Fruit fly (Drosophila melanogaster) whole organism, embryonic: Measurements from ENCODE around the gene dally.

Experiments
- CG10209 ChIP-seq: fragments of 200-800 bp; sonication (Bioruptor generic); optimal IDR thresholded peaks from 3 replicates; lab custom pipeline; 2017; ENCODE audit warnings: missing biosample characterization, mild to moderate bottlenecking, missing genetic modification characterization, missing genetic modification reagents
- CG10959 ChIP-seq: fragments of 200-800 bp; sonication (Bioruptor generic); IDR thresholded peaks from 2 replicates; pipeline ENCODE4 v1.3.6; 2022; ENCODE audit warnings: missing biosample characterization, missing genetic modification characterization
- CG11504 ChIP-seq: fragments of 200-800 bp; sonication (Bioruptor generic); optimal IDR thresholded peaks from 3 replicates; lab custom pipeline; 2019; ENCODE audit warnings: missing biosample characterization, mild to moderate bottlenecking, missing genetic modification characterization, moderate library complexity
- CG11696 ChIP-seq: fragments of 200-800 bp; sonication (Bioruptor generic); IDR thresholded peaks from 2 replicates; pipeline ENCODE4 v1.3.6; 2022; ENCODE audit warnings: missing biosample characterization, missing genetic modification characterization
- CG17612 ChIP-seq: fragments of 200-800 bp; sonication (Bioruptor generic); IDR thresholded peaks from 2 replicates; pipeline ENCODE4 v1.3.6; 2022; ENCODE audit warnings: missing biosample characterization, missing genetic modification characterization
- CG18262 ChIP-seq: fragments of 200-800 bp; optimal IDR thresholded peaks from 3 replicates; lab custom pipeline; 2019; ENCODE audit warnings: missing biosample characterization, mild to moderate bottlenecking, missing genetic modification characterization, moderate library complexity
- CG2116 ChIP-seq: fragments of 200-800 bp; sonication (Bioruptor generic); optimal IDR thresholded peaks from 3 replicates; lab custom pipeline; 2018; ENCODE audit warnings: missing biosample characterization, mild to moderate bottlenecking, missing genetic modification characterization
- CG31441 ChIP-seq: fragments of 200-800 bp; sonication (Bioruptor generic); IDR thresholded peaks from 2 replicates; pipeline ENCODE4 v1.3.6; 2022; ENCODE audit warnings: missing biosample characterization, missing genetic modification characterization
- CG32532 ChIP-seq: fragments of 200-800 bp; sonication (Bioruptor generic); IDR thresholded peaks from 2 replicates; pipeline ENCODE4 v1.3.6; 2022; ENCODE audit warnings: missing biosample characterization, missing genetic modification characterization
- CG3726 ChIP-seq: fragments of 200-800 bp; sonication (Bioruptor generic); IDR thresholded peaks from 3 replicates; pipeline ENCODE4, ENCODE4 v1.3.6; 2022; ENCODE audit warnings: missing biosample characterization, missing genetic modification characterization
- CG4360 ChIP-seq: fragments of 200-800 bp; sonication (Bioruptor generic); IDR thresholded peaks from 2 replicates; pipeline ENCODE4 v1.3.6; 2022; ENCODE audit warnings: missing biosample characterization, missing genetic modification characterization
- CG6175 ChIP-seq: fragments of 200-800 bp; sonication (Bioruptor generic); IDR thresholded peaks from 3 replicates; pipeline ENCODE4 v1.3.6; 2022; ENCODE audit warnings: missing biosample characterization, missing genetic modification characterization
- CG6813 ChIP-seq: fragments of 200-800 bp; sonication (Bioruptor generic); optimal IDR thresholded peaks from 2 replicates; lab custom pipeline; 2017; ENCODE audit warnings: missing biosample characterization, missing genetic modification characterization, mild to moderate bottlenecking, moderate library complexity, missing genetic modification reagents
- CG8089 ChIP-seq: fragments of 200-800 bp; sonication (Bioruptor generic); optimal IDR thresholded peaks from 3 replicates; lab custom pipeline; 2016; ENCODE audit warnings: missing biosample characterization, missing genetic modification characterization
- CG8281 ChIP-seq: fragments of 200-800 bp; sonication (Bioruptor generic); optimal IDR thresholded peaks from 2 replicates; lab custom pipeline; 2018; ENCODE audit warnings: missing biosample characterization, mild to moderate bottlenecking, missing genetic modification characterization, moderate library complexity
- CG8290 ChIP-seq, 3 experiments: fragments of 200-800 bp; sonication (Bioruptor generic); optimal IDR thresholded peaks; 2 replicates each; lab custom pipeline; 2016 to 2019; ENCODE audit warnings: missing biosample characterization in 3 of 3, missing genetic modification characterization in 3 of 3, mild to moderate bottlenecking in 2 of 3, moderate library complexity in 1 of 3
- CG8924 ChIP-seq: fragments of 200-800 bp; optimal IDR thresholded peaks from 3 replicates; lab custom pipeline; 2019; ENCODE audit warnings: missing biosample characterization, mild to moderate bottlenecking, missing genetic modification characterization, moderate library complexity
- CG8944 ChIP-seq: fragments of 200-800 bp; sonication (Bioruptor generic); optimal IDR thresholded peaks from 3 replicates; lab custom pipeline; 2016; ENCODE audit warnings: missing biosample characterization, missing genetic modification characterization
- CG9609 ChIP-seq: fragments of 200-800 bp; sonication (Bioruptor generic); optimal IDR thresholded peaks from 3 replicates; lab custom pipeline; 2016; ENCODE audit warnings: missing biosample characterization, missing genetic modification characterization
- CG9727 ChIP-seq: fragments of 200-800 bp; sonication (Bioruptor generic); optimal IDR thresholded peaks from 3 replicates; lab custom pipeline; 2017; ENCODE audit warnings: missing biosample characterization, mild to moderate bottlenecking, missing genetic modification characterization
- Dp ChIP-seq: fragments of 200-800 bp; sonication (Bioruptor generic); optimal IDR thresholded peaks from 2 replicates; lab custom pipeline; 2018; ENCODE audit warnings: missing biosample characterization, mild to moderate bottlenecking, missing genetic modification characterization, moderate library complexity
- HLH3B ChIP-seq: fragments of 200-800 bp; sonication (Bioruptor generic); IDR thresholded peaks from 2 replicates; pipeline ENCODE4 v1.3.6; 2022; ENCODE audit warnings: missing biosample characterization, missing genetic modification characterization
- Hmr ChIP-seq: fragments of 200-800 bp; sonication (Bioruptor generic); optimal IDR thresholded peaks from 3 replicates; lab custom pipeline; 2017; ENCODE audit warnings: mild to moderate bottlenecking, missing biosample characterization, missing genetic modification reagents, missing genetic modification characterization
- Hr78 ChIP-seq, 2 experiments: fragments of 200-800 bp in 1 of 2; fragments of >200 bp in 1 of 2; sonication (Bioruptor generic) in 1 of 2; optimal IDR thresholded peaks; 2 replicates each; lab custom pipeline; 2017 to 2019; ENCODE audit warnings: missing biosample characterization in 2 of 2, missing genetic modification characterization in 2 of 2, mild to moderate bottlenecking in 1 of 2, moderate library complexity in 1 of 2
- Kr ChIP-seq: fragments of 200-800 bp; sonication (Bioruptor generic); optimal IDR thresholded peaks from 2 replicates; lab custom pipeline; 2017; ENCODE audit warnings: missing biosample characterization, mild to moderate bottlenecking, missing genetic modification characterization
- Myb ChIP-seq: fragments of 200-800 bp; sonication (Bioruptor generic); optimal IDR thresholded peaks from 2 replicates; lab custom pipeline; 2016; ENCODE audit warnings: missing biosample characterization, missing genetic modification characterization
- Nf-YA ChIP-seq: fragments of 200-800 bp; sonication (Bioruptor generic); IDR thresholded peaks from 2 replicates; pipeline ENCODE4 v1.3.6; 2022; ENCODE audit warnings: missing biosample characterization, missing genetic modification characterization
- PHDP ChIP-seq: fragments of 200-800 bp; sonication (Bioruptor generic); optimal IDR thresholded peaks from 3 replicates; lab custom pipeline; 2018; ENCODE audit warnings: missing biosample characterization, mild to moderate bottlenecking, missing genetic modification characterization, moderate library complexity
- Sin3A ChIP-seq: fragments of >200 bp; optimal IDR thresholded peaks from 2 replicates; lab custom pipeline; 2018
- Sox100B ChIP-seq: fragments of 200-800 bp; sonication (Bioruptor generic); optimal IDR thresholded peaks from 3 replicates; lab custom pipeline; 2018; ENCODE audit warnings: missing biosample characterization, mild to moderate bottlenecking, missing genetic modification characterization
- Sry-β ChIP-seq: fragments of 200-800 bp; sonication (Bioruptor generic); optimal IDR thresholded peaks from 2 replicates; lab custom pipeline; 2018; ENCODE audit warnings: missing biosample characterization, mild to moderate bottlenecking, missing genetic modification characterization, moderate library complexity
- Ssrp ChIP-seq: fragments of 200-800 bp; sonication (Bioruptor generic); optimal IDR thresholded peaks from 2 replicates; lab custom pipeline; 2018; ENCODE audit warnings: missing biosample characterization, mild to moderate bottlenecking, missing genetic modification characterization, moderate library complexity
- TFAM ChIP-seq: fragments of 200-800 bp; sonication (Bioruptor generic); optimal IDR thresholded peaks from 2 replicates; lab custom pipeline; 2017; ENCODE audit warnings: missing biosample characterization, missing genetic modification characterization, inconsistent platforms
- Usf ChIP-seq: fragments of 200-800 bp; sonication (Bioruptor generic); optimal IDR thresholded peaks from 2 replicates; lab custom pipeline; 2017; ENCODE audit warnings: missing genotype, missing biosample characterization, missing genetic modification characterization
- Vsx1 ChIP-seq: fragments of 200-800 bp; sonication (Bioruptor generic); optimal IDR thresholded peaks from 2 replicates; lab custom pipeline; 2017; ENCODE audit warnings: missing biosample characterization, mild to moderate bottlenecking, missing genetic modification characterization, missing genetic modification reagents
- ap ChIP-seq: fragments of 200-800 bp; sonication (Bioruptor generic); IDR thresholded peaks from 2 replicates; pipeline ENCODE4 v1.3.6; 2022; ENCODE audit warnings: missing biosample characterization, missing genetic modification characterization
- ara ChIP-seq: fragments of 200-800 bp; sonication (Bioruptor generic); IDR thresholded peaks from 2 replicates; pipeline ENCODE4 v1.3.6; 2022; ENCODE audit warnings: missing biosample characterization, missing genetic modification characterization
- ash1 ChIP-seq: fragments of 200-800 bp; sonication (Bioruptor generic); optimal IDR thresholded peaks from 2 replicates; lab custom pipeline; 2018; ENCODE audit warnings: missing biosample characterization, mild to moderate bottlenecking, missing genetic modification characterization
- ato ChIP-seq: fragments of 200-800 bp; sonication (Bioruptor generic); IDR thresholded peaks from 2 replicates; pipeline ENCODE4 v1.3.6; 2022; ENCODE audit warnings: missing biosample characterization, missing genetic modification characterization; ENCODE audit not compliant: partially characterized antibody
- bbx ChIP-seq: fragments of 200-800 bp; sonication (Bioruptor generic); IDR thresholded peaks from 2 replicates; pipeline ENCODE4 v1.3.6; 2022; ENCODE audit warnings: missing biosample characterization, missing genetic modification characterization; ENCODE audit not compliant: partially characterized antibody
- eve ChIP-seq, 2 experiments: fragments of >200 bp; optimal IDR thresholded peaks; 2 replicates each; lab custom pipeline; 2017; ENCODE audit warnings: missing biosample characterization in 2 of 2, missing genetic modification characterization in 2 of 2
- her ChIP-seq: fragments of 200-800 bp; sonication (Bioruptor generic); optimal IDR thresholded peaks from 2 replicates; lab custom pipeline; 2016; ENCODE audit warnings: missing biosample characterization, missing genetic modification characterization
- kay ChIP-seq: fragments of 200-800 bp; sonication (Bioruptor generic); optimal IDR thresholded peaks from 2 replicates; lab custom pipeline; 2016; ENCODE audit warnings: missing biosample characterization, missing genetic modification characterization
- ken ChIP-seq: fragments of 200-800 bp; sonication (Bioruptor generic); IDR thresholded peaks from 3 replicates; pipeline ENCODE4 v1.3.6; 2022; ENCODE audit warnings: missing biosample characterization, missing genetic modification characterization
- nmo ChIP-seq: fragments of 200-800 bp; sonication (Bioruptor generic); optimal IDR thresholded peaks from 2 replicates; lab custom pipeline; 2018; ENCODE audit warnings: missing biosample characterization, mild to moderate bottlenecking, missing genetic modification characterization, moderate library complexity
- peb ChIP-seq: fragments of 200-800 bp; sonication (Bioruptor generic); IDR thresholded peaks from 2 replicates; pipeline ENCODE4 v1.3.6; 2022; ENCODE audit warnings: missing biosample characterization, missing genetic modification characterization
- sisA ChIP-seq: fragments of 200-800 bp; sonication (Bioruptor generic); IDR thresholded peaks from 2 replicates; pipeline ENCODE4 v1.3.6; 2022; ENCODE audit warnings: missing biosample characterization, missing genetic modification characterization
- slp2 ChIP-seq: fragments of 200-800 bp; sonication (Bioruptor generic); optimal IDR thresholded peaks from 2 replicates; lab custom pipeline; 2016; ENCODE audit warnings: missing biosample characterization, missing genetic modification characterization
- unpg ChIP-seq: fragments of 200-800 bp; sonication (Bioruptor generic); optimal IDR thresholded peaks from 3 replicates; lab custom pipeline; 2018; ENCODE audit warnings: missing biosample characterization, mild to moderate bottlenecking, missing genetic modification characterization, moderate library complexity
- yki ChIP-seq: fragments of >200 bp; optimal IDR thresholded peaks from 3 replicates; lab custom pipeline; 2018
- zfh2 ChIP-seq: fragments of 200-800 bp; sonication (Bioruptor generic); optimal IDR thresholded peaks from 2 replicates; lab custom pipeline; 2016; ENCODE audit warnings: missing biosample characterization, missing genetic modification characterization

dally gene

DNA sequence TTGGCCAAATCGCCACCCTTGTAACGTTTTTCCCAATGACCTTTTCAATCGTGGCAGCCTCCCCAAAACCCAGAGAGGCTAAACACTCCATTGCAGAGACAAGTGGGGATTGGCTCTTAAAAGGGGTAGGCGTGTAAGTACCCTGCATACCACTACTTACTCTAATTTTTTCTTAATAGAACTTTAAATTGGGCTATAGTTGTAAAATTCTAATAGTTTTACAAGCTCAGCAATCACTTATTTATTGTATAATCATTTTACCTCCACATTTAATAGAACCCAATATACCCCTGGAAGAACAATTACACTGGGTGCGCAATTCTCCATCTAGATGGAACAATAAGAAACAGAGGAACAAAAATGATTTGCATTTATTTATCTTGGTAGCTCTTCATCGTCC, 14.5 kb downstream of the dally start (continued):
- TF ChIP-seq Myb (GFP tag; lab: Kevin White, UChicago) (peak; percentile 40), ken (GFP tag; lab: Robert Waterston, UW) (peak; percentile 71), CG17612 (peak; percentile 51; the same call in 1 of the 2 replicates), zfh2 (peak; percentile 46), Dp (GFP tag; lab: Kevin White, UChicago) (no peak), Sry-β (GFP tag; lab: Kevin White, UChicago) (no peak), CG8290 (GFP tag; optimal IDR thresholded peaks at IDR 0.05; lab: Kevin White, UChicago) (no peak), CG8290 (tag; optimal IDR thresholded peaks at IDR 0.05; lab: Kevin White, UChicago) (peak in 1 of 2 experiments; percentile 68), Hmr (GFP tag; lab: Kevin White, UChicago) (peak; percentile 76), ato (GFP tag; lab: Robert Waterston, UW) (no peak), CG8944 (GFP tag; lab: Kevin White, UChicago) (peak; percentile 47), CG4360 (GFP tag; lab: Robert Waterston, UW) (no peak), Vsx1 (GFP tag; lab: Kevin White, UChicago) (peak; percentile 35), CG9609 (GFP tag; lab: Kevin White, UChicago) (peak; percentile 57), CG3726 (GFP tag; lab: Robert Waterston, UW) (peak; percentile 47; the same call in 1 of the 3 replicates), ara (GFP tag; lab: Robert Waterston, UW) (peak; percentile 72), ash1 (GFP tag; lab: Kevin White, UChicago) (no peak), CG8281 (tag; lab: Kevin White, UChicago) (peak; percentile 28), bbx (no peak), CG9727 (GFP tag; lab: Kevin White, UChicago) (peak; percentile 70), HLH3B (GFP tag; lab: Robert Waterston, UW) (peak; percentile 86), Ssrp (tag; lab: Kevin White, UChicago) (peak; percentile 68), CG6175 (GFP tag; lab: Robert Waterston, UW) (peak; percentile 52; the same call in 1 of the 3 replicates), Kr (GFP tag; lab: Kevin White, UChicago) (no peak), Sin3A (lab: Kevin White, UChicago) (no peak), sisA (GFP tag; lab: Robert Waterston, UW) (peak; percentile 75), CG18262 (peak; percentile 77), nmo (GFP tag; lab: Kevin White, UChicago) (peak; percentile 78), Nf-YA (0 out of 2 replicates have a peak, but pooled peaks have one; percentile 45), CG32532 (GFP tag; lab: Robert Waterston, UW) (peak; percentile 75), Hr78 (GFP tag; optimal IDR thresholded peaks at IDR 0.05; lab: Kevin White, UChicago) (no peak), CG2116 (GFP tag; lab: Kevin White, UChicago) (peak; percentile 3), CG6813 (GFP tag; lab: Kevin White, UChicago) (peak; percentile 68), kay (GFP tag; lab: Kevin White, UChicago) (peak; percentile 60), CG8924 (tag; lab: Kevin White, UChicago) (peak; percentile 80), Usf (GFP tag; lab: Kevin White, UChicago) (no peak), CG10959 (GFP tag; lab: Robert Waterston, UW) (peak; percentile 45; the same call in 1 of the 2 replicates), TFAM (no peak), Sox100B (GFP tag; lab: Kevin White, UChicago) (peak; percentile 64), slp2 (GFP tag; lab: Kevin White, UChicago) (peak; percentile 9), ap (GFP tag; lab: Robert Waterston, UW) (no peak), her (GFP tag; lab: Kevin White, UChicago) (peak; percentile 42), CG11504 (tag; lab: Kevin White, UChicago) (peak; percentile 87), PHDP (tag; lab: Kevin White, UChicago) (peak; percentile 80), yki (lab: Kevin White, UChicago) (no peak), unpg (GFP tag; lab: Kevin White, UChicago) (peak; percentile 81), peb (GFP tag; lab: Robert Waterston, UW) (peak; percentile 60; the same call in 1 of the 2 replicates), CG11696 (GFP tag; lab: Robert Waterston, UW) (peak; percentile 57), CG10209 (GFP tag; lab: Kevin White, UChicago) (peak; percentile 76), eve (GFP tag; optimal IDR thresholded peaks at IDR 0.05; lab: Kevin White, UChicago) (peak in 1 of 2 experiments; percentile 74), CG31441 (peak; percentile 80), CG8089 (peak; percentile 41)
